Fruit fly (Drosophila melanogaster): ENCODE data around the gene Fur1.

The Fur1 gene

dm6 chr3R:25493294-25494187, 20.7 kb upstream of the Fur1 start:
- TF ChIP-seq Dll (optimal IDR thresholded peaks at IDR 0.05), result no peak
- TF ChIP-seq psq (optimal IDR thresholded peaks at IDR 0.05), result no peak

DNA sequence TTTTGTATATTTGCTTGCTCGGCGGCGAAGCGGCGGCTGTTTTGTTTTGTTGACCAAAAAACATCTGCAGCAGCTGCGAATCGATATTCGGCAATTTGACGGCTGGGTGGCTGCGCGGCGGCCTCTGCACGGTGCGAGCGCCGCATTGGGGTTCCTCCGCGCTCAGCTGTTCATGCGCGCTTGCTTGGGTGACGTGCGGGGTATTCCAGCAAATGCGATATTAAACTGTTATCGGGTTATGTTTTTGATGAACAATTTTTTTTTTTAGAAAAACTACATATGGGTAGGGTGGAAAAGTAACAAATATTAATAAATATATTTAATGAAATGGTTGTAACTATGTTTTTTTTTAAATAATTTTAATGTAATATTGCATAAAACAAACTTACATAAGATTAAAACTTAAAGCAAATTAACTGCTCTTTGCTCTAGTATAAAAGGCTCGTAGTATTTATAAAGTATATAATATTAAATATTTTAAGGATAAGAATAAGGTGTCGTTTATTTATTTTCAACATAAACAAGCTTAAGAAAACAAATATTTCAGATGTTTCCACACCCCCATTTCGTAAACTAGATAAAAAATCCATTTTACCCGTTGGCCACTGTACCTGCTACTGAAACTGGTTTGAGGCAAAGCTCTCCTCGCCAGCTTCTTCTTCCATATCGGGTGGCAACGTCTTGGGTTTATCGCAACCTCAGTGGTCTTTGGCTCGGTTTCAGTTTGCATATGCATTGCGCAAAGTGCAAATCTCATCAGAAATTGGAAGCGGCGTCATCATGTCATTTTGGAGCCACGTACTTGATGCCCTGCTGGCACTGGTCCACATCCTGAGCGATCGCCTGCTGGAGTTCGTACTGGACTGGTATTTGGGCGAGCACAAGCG, 18.2 kb upstream of the Fur1 start, which contains the start of the genes Gnpat and CG5112:
Gene Gnpat, minus strand, starts transcription at position 159 of the 887 bp plus-strand sequence.
Gene CG5112, plus strand, starts transcription at position 683 of the 887 bp plus-strand sequence.
- no peak for TF ChIP-seq psq (optimal IDR thresholded peaks at IDR 0.05)
- no peak for TF ChIP-seq EcR (GFP tag; optimal IDR thresholded peaks at IDR 0.05)
- TF ChIP-seq usp (GFP tag; optimal IDR thresholded peaks at IDR 0.05), result no peak

- TF ChIP-seq usp (GFP tag; optimal IDR thresholded peaks at IDR 0.05) (no peak), psq (optimal IDR thresholded peaks at IDR 0.05) (no peak), pan (optimal IDR thresholded peaks at IDR 0.05) (peak; percentile 80), EcR (GFP tag; optimal IDR thresholded peaks at IDR 0.05) (no peak)
Observed at dm6 chr3R:25490375-25490774, 17.5 kb upstream of the Fur1 start.

DNA sequence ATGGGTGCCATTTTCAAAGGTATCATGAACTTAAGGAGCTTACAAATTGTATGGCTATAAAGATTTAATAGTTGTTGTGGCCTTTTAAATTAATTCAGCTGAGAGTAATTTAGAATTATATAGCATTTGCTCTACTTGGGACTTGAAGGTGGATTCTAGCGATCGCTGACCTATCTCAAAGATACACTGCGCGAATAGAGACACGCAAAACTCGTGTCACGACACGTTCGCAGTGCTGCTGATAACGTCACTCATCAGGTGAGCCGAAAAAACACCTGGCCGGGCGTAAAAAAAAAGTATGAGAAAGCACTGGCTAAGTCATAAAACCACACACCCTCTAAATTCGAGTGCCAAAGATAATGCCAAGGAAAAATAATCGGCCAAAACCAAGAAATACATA, 16.8 kb upstream of the Fur1 start:
- TF ChIP-seq Dll (optimal IDR thresholded peaks at IDR 0.05) (no peak), CG8478 (optimal IDR thresholded peaks at IDR 0.05) (no peak), usp (GFP tag; optimal IDR thresholded peaks at IDR 0.05) (no peak), psq (optimal IDR thresholded peaks at IDR 0.05) (no peak), pan (optimal IDR thresholded peaks at IDR 0.05) (no peak), EcR (GFP tag; optimal IDR thresholded peaks at IDR 0.05) (no peak)

DNA sequence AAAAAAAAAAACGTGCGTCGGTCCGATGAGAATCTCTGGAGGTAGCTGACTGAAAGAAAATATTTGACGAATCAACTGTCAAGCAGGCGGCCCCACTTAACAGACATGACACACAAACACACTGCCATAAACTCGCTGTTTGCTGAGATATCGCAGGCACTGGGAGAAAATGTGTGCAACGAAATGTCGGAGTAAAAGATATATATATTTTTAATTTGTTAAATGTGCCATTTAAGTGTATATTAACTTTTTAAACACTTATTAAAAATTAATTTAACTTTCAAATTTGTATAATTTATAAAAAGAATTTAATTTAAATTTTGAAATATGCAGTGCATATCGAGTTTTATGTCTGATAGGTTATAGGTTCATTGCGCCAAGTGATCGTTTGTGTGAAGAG, 16.3 kb upstream of the Fur1 start:
- TF ChIP-seq CG8478 (optimal IDR thresholded peaks at IDR 0.05) (no peak), Dll (optimal IDR thresholded peaks at IDR 0.05) (no peak), pan (optimal IDR thresholded peaks at IDR 0.05) (no peak), usp (GFP tag; optimal IDR thresholded peaks at IDR 0.05) (no peak), psq (optimal IDR thresholded peaks at IDR 0.05) (no peak), EcR (GFP tag; optimal IDR thresholded peaks at IDR 0.05) (no peak)

dm6 chr3R:25482463-25483173, 9.8 kb upstream of the Fur1 start, which contains the start of the genes XNP, CG42488 and CG5116:
TSS of gene XNP (minus strand) at chr3R:25482834.
TSS of gene CG42488 (plus strand) at chr3R:25483098.
TSS of gene CG5116 (plus strand) at chr3R:25483098.
- TF ChIP-seq EcR (GFP tag; optimal IDR thresholded peaks at IDR 0.05), result no peak
- TF ChIP-seq Dll (optimal IDR thresholded peaks at IDR 0.05), result no peak
- no peak for TF ChIP-seq psq (optimal IDR thresholded peaks at IDR 0.05)
- TF ChIP-seq CG8478 (optimal IDR thresholded peaks at IDR 0.05), result no peak
- TF ChIP-seq pan (optimal IDR thresholded peaks at IDR 0.05), result no peak
- TF ChIP-seq usp (GFP tag; optimal IDR thresholded peaks at IDR 0.05), result no peak

- TF ChIP-seq usp (GFP tag; optimal IDR thresholded peaks at IDR 0.05), result no peak
- no peak for TF ChIP-seq CG8478 (optimal IDR thresholded peaks at IDR 0.05)
- TF ChIP-seq pan (optimal IDR thresholded peaks at IDR 0.05), result no peak
Observed at dm6 chr3R:25476744-25477143, 3.9 kb upstream of the Fur1 start, which contains the start of the genes CG4553 and MED28. TSS of gene CG4553 (minus strand) at chr3R:25476915. TSS of gene MED28 (plus strand) at chr3R:25477003.

DNA sequence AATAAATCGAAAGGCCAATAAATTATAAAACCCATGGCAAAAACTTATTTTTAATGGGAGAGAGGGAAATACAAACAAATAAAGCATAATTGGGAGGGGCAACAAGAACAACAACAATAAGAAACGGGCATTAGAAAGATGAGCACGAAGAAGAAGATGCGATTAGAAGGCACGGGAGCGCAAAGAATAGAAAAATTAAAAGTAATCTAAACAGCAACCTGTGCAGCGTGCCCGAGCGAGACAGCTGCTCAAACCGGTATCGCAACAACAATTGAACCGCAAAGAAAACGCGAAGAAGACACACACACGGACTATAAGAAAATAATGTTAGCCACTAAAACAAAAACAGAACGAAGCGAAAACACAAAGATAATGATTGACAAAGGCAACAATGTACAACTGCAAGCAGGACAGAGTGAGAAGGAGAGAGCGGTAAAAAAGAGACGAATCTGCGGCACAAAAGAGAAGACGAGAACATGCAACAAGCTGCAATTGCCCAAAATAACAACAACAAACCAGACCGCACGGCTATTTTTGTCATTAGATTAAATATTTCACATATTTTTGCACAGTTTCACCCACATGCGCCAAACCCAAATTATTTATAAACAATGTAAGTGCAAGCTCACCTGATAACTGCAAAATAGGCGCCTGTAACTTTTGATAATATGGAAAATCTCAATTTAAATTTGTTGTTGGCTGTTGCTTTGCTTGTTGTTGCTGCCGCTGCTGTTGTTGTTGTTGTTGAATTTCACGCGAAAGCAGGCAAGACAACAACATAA, 814 bp downstream of the Fur1 start:
- TF ChIP-seq usp (GFP tag; optimal IDR thresholded peaks at IDR 0.05) (no peak), psq (optimal IDR thresholded peaks at IDR 0.05) (no peak), EcR (GFP tag; optimal IDR thresholded peaks at IDR 0.05) (no peak), Dll (optimal IDR thresholded peaks at IDR 0.05) (no peak), CG8478 (optimal IDR thresholded peaks at IDR 0.05) (no peak), pan (optimal IDR thresholded peaks at IDR 0.05) (no peak)

dm6 chr3R:25466166-25466565, 6.7 kb downstream of the Fur1 start:
- no peak for TF ChIP-seq psq (optimal IDR thresholded peaks at IDR 0.05)
- no peak for TF ChIP-seq Dll (optimal IDR thresholded peaks at IDR 0.05)
- no peak for TF ChIP-seq CG8478 (optimal IDR thresholded peaks at IDR 0.05)
- TF ChIP-seq EcR (GFP tag; optimal IDR thresholded peaks at IDR 0.05), result no peak
- TF ChIP-seq pan (optimal IDR thresholded peaks at IDR 0.05), result no peak
- TF ChIP-seq usp (GFP tag; optimal IDR thresholded peaks at IDR 0.05), result no peak

dm6 chr3R:25462642-25463317, 10.1 kb downstream of the Fur1 start:
- no peak for TF ChIP-seq EcR (GFP tag; optimal IDR thresholded peaks at IDR 0.05)

dm6 chr3R:25461666-25462065, 11.2 kb downstream of the Fur1 start:
- TF ChIP-seq pan (optimal IDR thresholded peaks at IDR 0.05) (no peak), psq (optimal IDR thresholded peaks at IDR 0.05) (no peak), EcR (GFP tag; optimal IDR thresholded peaks at IDR 0.05) (no peak), usp (GFP tag; optimal IDR thresholded peaks at IDR 0.05) (no peak), Dll (optimal IDR thresholded peaks at IDR 0.05) (no peak), CG8478 (optimal IDR thresholded peaks at IDR 0.05) (no peak)

Measured in whole organism.